Worm (Caenorhabditis elegans) whole organism, L4 larva: ENCODE results near the gene gad-2.

Source experiments
- F44E2.7 ChIP-seq: fragments of 200-800 bp; sonication (Bioruptor generic); IDR thresholded peaks from 2 replicates; pipeline ENCODE4 v2.1.2; 2022; ENCODE audit warnings: missing genetic modification characterization, missing compliant biosample characterization
- Y48G9A.11 ChIP-seq: fragments of 200-800 bp; sonication (Bioruptor generic); IDR thresholded peaks from 2 replicates; pipeline ENCODE4 v1.3.6; 2022; ENCODE audit warnings: missing genetic modification reagents, missing genetic modification characterization, missing compliant biosample characterization
- aha-1 ChIP-seq: fragments of 150-350 bp; peaks from one replicate; lab custom pipeline; 2014; ENCODE audit warnings: missing biosample characterization, missing genetic modification characterization
- ceh-28 ChIP-seq: fragments of 150-350 bp; optimal IDR thresholded peaks from 2 replicates; lab custom pipeline; 2014; ENCODE audit warnings: missing biosample characterization, missing genetic modification reagents, missing genetic modification characterization
- ceh-82 ChIP-seq: sonication (generic microtip); optimal IDR thresholded peaks from 2 replicates; lab custom pipeline; 2017; ENCODE audit warnings: missing biosample characterization, missing genetic modification characterization
- lin-15B ChIP-seq: fragments of 150-350 bp; sonication (generic microtip); optimal IDR thresholded peaks from 3 replicates; lab custom pipeline; 2014; ENCODE audit warnings: missing biosample characterization, missing genetic modification characterization
- lin-38 ChIP-seq: fragments of 200-800 bp; sonication (Bioruptor generic); IDR thresholded peaks from 2 replicates; pipeline ENCODE4 v1.3.6; 2022; ENCODE audit warnings: missing genetic modification reagents, missing genetic modification characterization, missing compliant biosample characterization
- mes-2 ChIP-seq: sonication (generic microtip); optimal IDR thresholded peaks from 2 replicates; lab custom pipeline; 2016; ENCODE audit warnings: missing genotype, mild to moderate bottlenecking, missing genetic modification characterization, missing compliant biosample characterization; ENCODE audit not compliant: poor library complexity, severe bottlenecking
- nhr-76 ChIP-seq: fragments of 150-350 bp; optimal IDR thresholded peaks from 2 replicates; lab custom pipeline; 2014; ENCODE audit warnings: missing biosample characterization, missing genetic modification characterization
- pha-4 ChIP-seq, 2 experiments: fragments of 150-350 bp in 1 of 2; fragments of 200-800 bp in 1 of 2; sonication (Bioruptor generic) in 1 of 2; IDR thresholded peaks in 1 of 2; optimal IDR thresholded peaks in 1 of 2; 2 replicates each; pipeline versions ENCODE4 v1.3.6 to Lab custom; 2014 to 2022; ENCODE audit warnings: missing genetic modification characterization in 2 of 2, missing genetic modification reagents in 2 of 2, missing biosample characterization in 1 of 2, missing compliant biosample characterization in 1 of 2
- tra-1 ChIP-seq: fragments of 200-800 bp; sonication (Bioruptor generic); IDR thresholded peaks from 2 replicates; pipeline ENCODE4 v1.3.6; 2022; ENCODE audit warnings: missing genetic modification reagents, missing genetic modification characterization, missing compliant biosample characterization
- zfp-2 ChIP-seq: sonication (generic microtip); optimal IDR thresholded peaks from 2 replicates; lab custom pipeline; 2016; ENCODE audit warnings: mild to moderate bottlenecking, missing genetic modification characterization, missing compliant biosample characterization

DNA sequence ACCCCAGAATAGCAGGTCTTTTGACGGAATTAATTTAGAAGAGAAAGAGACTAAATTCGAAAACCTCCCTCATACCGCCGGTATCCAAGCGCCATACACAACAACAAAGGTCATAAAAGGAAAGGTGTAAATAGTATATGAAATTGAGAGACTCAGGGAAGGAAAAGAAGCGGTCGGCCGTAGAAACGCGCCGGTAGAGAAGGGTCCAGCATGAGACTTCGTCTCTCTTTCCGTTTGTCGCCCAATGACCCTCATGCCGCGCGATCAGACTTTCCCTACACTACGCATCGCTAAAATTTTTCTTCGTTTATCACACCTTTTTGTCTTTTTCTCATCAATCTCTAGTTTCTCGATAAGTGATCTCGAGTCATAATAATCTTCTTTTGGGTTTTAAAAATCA lies 37.2 kb downstream of the gad-2 start:
- TF ChIP-seq ceh-82 (no peak), tra-1 (GFP tag; lab: Robert Waterston, UW) (no peak), aha-1 (no peak), lin-15B (tag; lab: Kevin White, UChicago) (no peak), F44E2.7 (GFP tag; lab: Robert Waterston, UW) (no peak), lin-38 (GFP tag; lab: Robert Waterston, UW) (no peak), pha-4 (GFP tag; IDR thresholded peaks at IDR 0.05; lab: Robert Waterston, UW) (no peak), pha-4 (tag; optimal IDR thresholded peaks at IDR 0.05; lab: Kevin White, UChicago) (no peak), Y48G9A.11 (GFP tag; lab: Robert Waterston, UW) (no peak), mes-2 (tag; lab: Kevin White, UChicago) (no peak), nhr-76 (no peak), ceh-28 (tag; lab: Kevin White, UChicago) (no peak), zfp-2 (tag; lab: Kevin White, UChicago) (no peak)
